Worm (Caenorhabditis elegans) whole organism, L1 larva: Measurements from ENCODE around the gene ttr-44.

Experiments used
- C04F5.9 ChIP-seq: sonication (generic microtip); optimal IDR thresholded peaks from 2 replicates; lab custom pipeline; 2016; ENCODE audit warnings: missing genetic modification characterization, missing compliant biosample characterization
- C16A3.4 ChIP-seq: fragments of 150-350 bp; optimal IDR thresholded peaks from 2 replicates; lab custom pipeline; 2014; ENCODE audit warnings: missing biosample characterization, missing genetic modification characterization
- C34B4.2 ChIP-seq: sonication (generic microtip); optimal IDR thresholded peaks from 2 replicates; lab custom pipeline; 2017; ENCODE audit warnings: mild to moderate bottlenecking, missing genetic modification characterization, missing compliant biosample characterization
- F16B12.6 ChIP-seq: fragments of 150-350 bp; optimal IDR thresholded peaks from 2 replicates; lab custom pipeline; 2014; ENCODE audit warnings: missing biosample characterization, missing genetic modification characterization
- Y116A8C.19 ChIP-seq: sonication (generic microtip); optimal IDR thresholded peaks from 2 replicates; lab custom pipeline; 2016; ENCODE audit warnings: missing compliant biosample characterization, missing genetic modification characterization, borderline replicate concordance
- aly-2 ChIP-seq: fragments of 150-350 bp; optimal IDR thresholded peaks from 2 replicates; lab custom pipeline; 2014; ENCODE audit warnings: missing biosample characterization, missing genetic modification characterization
- ceh-8 ChIP-seq: fragments of 200-800 bp; sonication (Bioruptor generic); optimal IDR thresholded peaks from 2 replicates; lab custom pipeline; 2018; ENCODE audit warnings: mild to moderate bottlenecking, missing genetic modification characterization, moderate library complexity, missing compliant biosample characterization
- ceh-82 ChIP-seq, 3 experiments: fragments of 150-350 bp in 1 of 3; sonication (generic microtip) in 2 of 3; optimal IDR thresholded peaks; 2 replicates each; lab custom pipeline; 2014 to 2017; ENCODE audit warnings: missing biosample characterization in 3 of 3, missing genetic modification characterization in 3 of 3
- ceh-88 ChIP-seq: fragments of 200-800 bp; sonication (Bioruptor generic); IDR thresholded peaks from 2 replicates; pipeline ENCODE4 v1.3.6; 2022; ENCODE audit warnings: missing genetic modification characterization, missing compliant biosample characterization
- ceh-90 ChIP-seq: sonication (generic microtip); optimal IDR thresholded peaks from 2 replicates; lab custom pipeline; 2016; ENCODE audit warnings: missing genetic modification characterization, missing compliant biosample characterization
- ces-1 ChIP-seq: fragments of 150-350 bp; optimal IDR thresholded peaks from 2 replicates; lab custom pipeline; 2014; ENCODE audit warnings: missing biosample characterization, missing genetic modification reagents, missing genetic modification characterization
- dpl-1 ChIP-seq, 3 experiments: fragments of 150-350 bp in 2 of 3; sonication (generic microtip) in 1 of 3; optimal IDR thresholded peaks; 2 replicates each; lab custom pipeline; 2014 to 2017; ENCODE audit warnings: missing biosample characterization in 3 of 3, missing genetic modification characterization in 3 of 3, missing genetic modification reagents in 3 of 3
- dsc-1 ChIP-seq: sonication (generic microtip); optimal IDR thresholded peaks from 2 replicates; lab custom pipeline; 2016; ENCODE audit warnings: mild to moderate bottlenecking, missing genetic modification characterization, missing compliant biosample characterization
- efl-3 ChIP-seq: fragments of 200-800 bp; sonication (Bioruptor generic); optimal IDR thresholded peaks from 2 replicates; lab custom pipeline; 2018; ENCODE audit warnings: mild to moderate bottlenecking, missing genetic modification characterization, missing compliant biosample characterization
- egl-13 ChIP-seq: sonication (generic microtip); optimal IDR thresholded peaks from 2 replicates; lab custom pipeline; 2016; ENCODE audit warnings: missing genotype, missing genetic modification reagents, missing genetic modification characterization, missing compliant biosample characterization
- egl-27 ChIP-seq, 2 experiments: fragments of 150-350 bp in 1 of 2; sonication (generic microtip); optimal IDR thresholded peaks; 3 replicates each; lab custom pipeline; 2017 to 2018; ENCODE audit warnings: missing biosample characterization in 2 of 2, missing genetic modification characterization in 2 of 2, missing genetic modification reagents in 2 of 2
- elt-3 ChIP-seq, 6 experiments: fragments of 150-350 bp in 1 of 6; sonication (generic microtip); optimal IDR thresholded peaks; 2 replicates each; lab custom pipeline; 2017 to 2018; ENCODE audit warnings: missing biosample characterization in 6 of 6, missing genetic modification characterization in 6 of 6, inconsistent platforms in 1 of 6
- ets-5 ChIP-seq: fragments of 200-800 bp; sonication (Bioruptor generic); IDR thresholded peaks from 2 replicates; pipeline ENCODE4 v1.3.6; 2022; ENCODE audit warnings: missing genetic modification characterization, missing compliant biosample characterization
- fkh-4 ChIP-seq: sonication (generic microtip); optimal IDR thresholded peaks from 2 replicates; lab custom pipeline; 2016; ENCODE audit warnings: missing compliant biosample characterization, missing genetic modification characterization, borderline replicate concordance
- fkh-8 ChIP-seq: sonication (generic microtip); optimal IDR thresholded peaks from 2 replicates; lab custom pipeline; 2016; ENCODE audit warnings: mild to moderate bottlenecking, missing genetic modification characterization, missing compliant biosample characterization
- fos-1 ChIP-seq: fragments of 150-350 bp; optimal IDR thresholded peaks from 2 replicates; lab custom pipeline; 2014; ENCODE audit warnings: missing biosample characterization, missing genetic modification characterization
- grh-1 ChIP-seq: fragments of 200-800 bp; sonication (Bioruptor generic); IDR thresholded peaks from 2 replicates; pipeline ENCODE4 v1.3.6; 2022; ENCODE audit warnings: missing genetic modification reagents, missing genetic modification characterization, missing compliant biosample characterization
- hlh-17 ChIP-seq: fragments of 200-800 bp; sonication (Bioruptor generic); optimal IDR thresholded peaks from 2 replicates; lab custom pipeline; 2018; ENCODE audit warnings: missing genetic modification characterization, mild to moderate bottlenecking, missing compliant biosample characterization, moderate library complexity, borderline replicate concordance
- hlh-4 ChIP-seq: sonication (generic microtip); optimal IDR thresholded peaks from 2 replicates; lab custom pipeline; 2016; ENCODE audit warnings: mild to moderate bottlenecking, missing genetic modification characterization, missing compliant biosample characterization
- hpl-2 ChIP-seq: fragments of 150-350 bp; optimal IDR thresholded peaks from 2 replicates; lab custom pipeline; 2014; ENCODE audit warnings: missing biosample characterization, missing genetic modification reagents, missing genetic modification characterization
- irx-1 ChIP-seq: sonication (generic microtip); optimal IDR thresholded peaks from 2 replicates; lab custom pipeline; 2016; ENCODE audit warnings: missing genetic modification characterization, missing compliant biosample characterization
- jun-1 ChIP-seq: fragments of 150-350 bp; optimal IDR thresholded peaks from 2 replicates; lab custom pipeline; 2014; ENCODE audit warnings: missing biosample characterization, missing genetic modification reagents, missing genetic modification characterization
- lin-14 ChIP-seq: fragments of 200-800 bp; sonication (Bioruptor generic); optimal IDR thresholded peaks from 2 replicates; lab custom pipeline; 2018; ENCODE audit warnings: mild to moderate bottlenecking, missing genetic modification characterization, moderate library complexity, missing compliant biosample characterization
- lin-15B ChIP-seq: fragments of 150-350 bp; sonication (generic microtip); optimal IDR thresholded peaks from 3 replicates; lab custom pipeline; 2014; ENCODE audit warnings: missing biosample characterization, missing genetic modification characterization
- lin-35 ChIP-seq, 2 experiments: fragments of 150-350 bp; optimal IDR thresholded peaks; 2 replicates each; lab custom pipeline; 2014; ENCODE audit warnings: missing biosample characterization in 2 of 2, missing genetic modification characterization in 2 of 2, missing genetic modification reagents in 2 of 2
- lin-39 ChIP-seq: fragments of 150-350 bp; optimal IDR thresholded peaks from 2 replicates; lab custom pipeline; 2014; ENCODE audit warnings: missing biosample characterization, missing genetic modification reagents, missing genetic modification characterization
- lir-3 ChIP-seq: sonication (generic microtip); optimal IDR thresholded peaks from 2 replicates; lab custom pipeline; 2016; ENCODE audit warnings: mild to moderate bottlenecking, missing genetic modification characterization, moderate library complexity, missing compliant biosample characterization; ENCODE audit not compliant: poor library complexity
- lsy-2 ChIP-seq, 2 experiments: fragments of 150-350 bp; optimal IDR thresholded peaks; 2 replicates each; lab custom pipeline; 2014; ENCODE audit warnings: missing biosample characterization in 2 of 2, missing genetic modification characterization in 2 of 2
- mab-9 ChIP-seq: fragments of 200-800 bp; sonication (Bioruptor generic); IDR thresholded peaks from 2 replicates; pipeline ENCODE4 v1.3.6; 2022; ENCODE audit warnings: missing genetic modification reagents, missing genetic modification characterization, missing compliant biosample characterization
- mef-2 ChIP-seq: fragments of 150-350 bp; optimal IDR thresholded peaks from 2 replicates; lab custom pipeline; 2014; ENCODE audit warnings: missing biosample characterization, missing genetic modification characterization
- mep-1 ChIP-seq: fragments of 150-350 bp; optimal IDR thresholded peaks from 2 replicates; lab custom pipeline; 2014; ENCODE audit warnings: missing biosample characterization, missing genetic modification characterization
- nhr-19 ChIP-seq: fragments of 200-800 bp; sonication (Bioruptor generic); conservative IDR thresholded peaks from 2 replicates; pipeline ENCODE4 v1.3.6; 2022; ENCODE audit warnings: missing genetic modification characterization, missing compliant biosample characterization
- nhr-237 ChIP-seq: fragments of 150-350 bp; optimal IDR thresholded peaks from 2 replicates; lab custom pipeline; 2014; ENCODE audit warnings: missing biosample characterization, missing genetic modification characterization
- nhr-28 ChIP-seq: fragments of 150-350 bp; optimal IDR thresholded peaks from 2 replicates; lab custom pipeline; 2014; ENCODE audit warnings: missing biosample characterization, missing genetic modification characterization
- nhr-47 ChIP-seq: sonication (generic microtip); optimal IDR thresholded peaks from 2 replicates; lab custom pipeline; 2016; ENCODE audit warnings: mild to moderate bottlenecking, missing genetic modification characterization, moderate library complexity, missing compliant biosample characterization
- nhr-77 ChIP-seq: fragments of 150-350 bp; optimal IDR thresholded peaks from 2 replicates; lab custom pipeline; 2014; ENCODE audit warnings: missing biosample characterization, missing genetic modification characterization
- pag-3 ChIP-seq: sonication (generic microtip); optimal IDR thresholded peaks from 2 replicates; lab custom pipeline; 2017; ENCODE audit warnings: missing genetic modification characterization, mild to moderate bottlenecking, missing compliant biosample characterization, antibody characterized with exemption, borderline replicate concordance; ENCODE audit not compliant: insufficient read depth
- pqm-1 ChIP-seq: sonication (generic microtip); optimal IDR thresholded peaks from 3 replicates; lab custom pipeline; 2017; ENCODE audit warnings: missing biosample characterization, missing genetic modification characterization
- snpc-4 ChIP-seq: fragments of 150-350 bp; optimal IDR thresholded peaks from 2 replicates; lab custom pipeline; 2014; ENCODE audit warnings: missing biosample characterization, missing genetic modification characterization
- snu-23 ChIP-seq: sonication (generic microtip); optimal IDR thresholded peaks from 2 replicates; lab custom pipeline; 2016; ENCODE audit warnings: missing genetic modification characterization, missing compliant biosample characterization
- sox-4 ChIP-seq: sonication (generic microtip); optimal IDR thresholded peaks from 2 replicates; lab custom pipeline; 2016; ENCODE audit warnings: missing genetic modification characterization, missing compliant biosample characterization
- sptf-1 ChIP-seq: fragments of 150-350 bp; optimal IDR thresholded peaks from 2 replicates; lab custom pipeline; 2014; ENCODE audit warnings: missing biosample characterization, missing genetic modification characterization
- sup-37 ChIP-seq: fragments of 200-800 bp; sonication (Bioruptor generic); optimal IDR thresholded peaks from 2 replicates; lab custom pipeline; 2018; ENCODE audit warnings: mild to moderate bottlenecking, missing genetic modification characterization, missing compliant biosample characterization
- tlp-1 ChIP-seq: fragments of 150-350 bp; optimal IDR thresholded peaks from 2 replicates; lab custom pipeline; 2014; ENCODE audit warnings: missing biosample characterization, missing genetic modification characterization
- unc-98 ChIP-seq: fragments of 200-800 bp; sonication (Bioruptor generic); IDR thresholded peaks from 2 replicates; pipeline ENCODE4 v1.3.6; 2022; ENCODE audit warnings: missing genetic modification characterization, missing compliant biosample characterization
- zip-4 ChIP-seq: fragments of 200-800 bp; sonication (Bioruptor generic); optimal IDR thresholded peaks from 2 replicates; lab custom pipeline; 2018; ENCODE audit warnings: mild to moderate bottlenecking, missing genetic modification characterization, moderate library complexity, missing compliant biosample characterization
- ztf-11 ChIP-seq, 2 experiments: sonication (generic microtip); optimal IDR thresholded peaks; 2 replicates each; lab custom pipeline; 2016 to 2017; ENCODE audit warnings: missing genetic modification characterization in 2 of 2, missing biosample characterization in 1 of 2, missing compliant biosample characterization in 1 of 2
- ztf-4 ChIP-seq: fragments of 150-350 bp; optimal IDR thresholded peaks from 2 replicates; lab custom pipeline; 2014; ENCODE audit warnings: missing biosample characterization, missing genetic modification characterization

The ttr-44 gene

ce11 chrV:13568533-13568932, 38.0 kb upstream of the ttr-44 start, which contains the start of the genes nuaf-1 and bir-2 (continued):
- no peak for TF ChIP-seq lir-3 (tag; lab: Kevin White, UChicago)
- TF ChIP-seq tlp-1 (tag; lab: Kevin White, UChicago): no peak
- no peak for TF ChIP-seq hpl-2 (GFP tag; lab: Kevin White, UChicago)
- TF ChIP-seq lin-14: peak; percentile 70
- no peak for TF ChIP-seq hlh-4 (tag; lab: Kevin White, UChicago)
- TF ChIP-seq mef-2 (tag; lab: Kevin White, UChicago): no peak
- peak; percentile 75 for TF ChIP-seq lin-15B (tag; lab: Kevin White, UChicago)
- TF ChIP-seq pag-3 (tag; lab: Kevin White, UChicago): peak; percentile 27
- peak; percentile 75 to 91 (median 85) for TF ChIP-seq dpl-1 (GFP tag; optimal IDR thresholded peaks at IDR 0.05; lab: Kevin White, UChicago)
- TF ChIP-seq lin-39 (tag; lab: Kevin White, UChicago): no peak
- TF ChIP-seq sptf-1: no peak
- TF ChIP-seq hlh-17: no peak
- TF ChIP-seq lin-35 (GFP tag; optimal IDR thresholded peaks at IDR 0.05; lab: Kevin White, UChicago): peak; percentile 78 to 90
- no peak for TF ChIP-seq nhr-28 (tag; lab: Kevin White, UChicago)
- TF ChIP-seq lsy-2 (tag; optimal IDR thresholded peaks at IDR 0.05; lab: Kevin White, UChicago): peak; percentile 70 to 74
- TF ChIP-seq egl-27 (tag; optimal IDR thresholded peaks at IDR 0.05; lab: Kevin White, UChicago): no peak
- TF ChIP-seq F16B12.6: peak; percentile 23
- TF ChIP-seq aly-2 (tag; lab: Kevin White, UChicago): no peak
- peak; percentile 54 for TF ChIP-seq C16A3.4 (tag; lab: Kevin White, UChicago)
- TF ChIP-seq snu-23 (GFP tag; lab: Kevin White, UChicago): peak; percentile 73
- no peak for TF ChIP-seq sox-4 (tag; lab: Kevin White, UChicago)
- TF ChIP-seq unc-98 (GFP tag; lab: Robert Waterston, UW): no peak
- peak; percentile 39 for TF ChIP-seq ceh-90 (tag; lab: Kevin White, UChicago)
- TF ChIP-seq zip-4 (GFP tag; lab: Kevin White, UChicago): no peak
- peak; percentile 54 for TF ChIP-seq nhr-19 (GFP tag; lab: Robert Waterston, UW)
- no peak for TF ChIP-seq C04F5.9 (tag; lab: Kevin White, UChicago)
- TF ChIP-seq mab-9 (GFP tag; lab: Robert Waterston, UW): no peak
- no peak for TF ChIP-seq pqm-1 (tag; lab: Kevin White, UChicago)
- no peak for TF ChIP-seq ces-1 (GFP tag; lab: Kevin White, UChicago)
- no peak for TF ChIP-seq C34B4.2 (tag; lab: Kevin White, UChicago)
- peak; percentile 23 for TF ChIP-seq irx-1 (tag; lab: Kevin White, UChicago)
- peak; percentile 41 for TF ChIP-seq fkh-8 (tag; lab: Kevin White, UChicago)
- peak; percentile 28 for TF ChIP-seq snpc-4 (tag; lab: Kevin White, UChicago)
- no peak for TF ChIP-seq ceh-8 (GFP tag; lab: Kevin White, UChicago)
- TF ChIP-seq ceh-88 (GFP tag; lab: Robert Waterston, UW): no peak
- no peak for TF ChIP-seq sup-37
- TF ChIP-seq ztf-11 (tag; optimal IDR thresholded peaks at IDR 0.05; lab: Kevin White, UChicago): peak in 1 of 2 experiments; percentile 47
- TF ChIP-seq nhr-47 (tag; lab: Kevin White, UChicago): peak; percentile 78
- peak in 2 of 3 experiments; percentile 47 to 55 for TF ChIP-seq ceh-82 (tag; optimal IDR thresholded peaks at IDR 0.05; lab: Kevin White, UChicago)
- TF ChIP-seq ztf-4: no peak
- no peak for TF ChIP-seq fkh-4 (tag; lab: Kevin White, UChicago)
- TF ChIP-seq Y116A8C.19 (tag; lab: Kevin White, UChicago): no peak
- TF ChIP-seq jun-1 (tag; lab: Kevin White, UChicago): peak; percentile 28
- TF ChIP-seq nhr-77 (tag; lab: Kevin White, UChicago): no peak
- TF ChIP-seq fos-1 (tag; lab: Kevin White, UChicago): no peak
- TF ChIP-seq elt-3 (tag; optimal IDR thresholded peaks at IDR 0.05; lab: Kevin White, UChicago): peak in 2 of 6 experiments; percentile 25 to 65
- peak; percentile 85 for TF ChIP-seq mep-1 (tag; lab: Kevin White, UChicago)
- TF ChIP-seq dsc-1 (tag; lab: Kevin White, UChicago): peak; percentile 60
- peak; percentile 26 for TF ChIP-seq egl-13 (tag; lab: Kevin White, UChicago)
- TF ChIP-seq ets-5 (GFP tag; lab: Robert Waterston, UW): no peak
- TF ChIP-seq efl-3: no peak
- TF ChIP-seq grh-1: no peak
- TF ChIP-seq nhr-237 (tag; lab: Kevin White, UChicago): no peak
